Worm (Caenorhabditis elegans): ENCODE measurements around the gene srh-245.

srh-245 gene

ce11 chrV:679663-680062, 23.9 kb upstream of the srh-245 start, which contains the start of gene srx-22:
TSS of gene srx-22 (plus strand) at chrV:679963.
- no peak for TF ChIP-seq hif-1 (tag; optimal IDR thresholded peaks at IDR 0.05)
- no peak for TF ChIP-seq attf-4 (tag; optimal IDR thresholded peaks at IDR 0.05)
- TF ChIP-seq nhr-11 (tag; optimal IDR thresholded peaks at IDR 0.05): no peak
- TF ChIP-seq vab-7 (GFP tag; IDR thresholded peaks at IDR 0.05): no peak
- TF ChIP-seq rbr-2 (tag; optimal IDR thresholded peaks at IDR 0.05): no peak
- no peak for TF ChIP-seq ceh-44 (GFP tag; IDR thresholded peaks at IDR 0.05)
- TF ChIP-seq lin-39 (tag; optimal IDR thresholded peaks at IDR 0.05): no peak
- TF ChIP-seq ZK337.2 (GFP tag; IDR thresholded peaks at IDR 0.05): no peak
- no peak for TF ChIP-seq nhr-77 (tag; optimal IDR thresholded peaks at IDR 0.05)
- no peak for TF ChIP-seq ceh-28 (tag; optimal IDR thresholded peaks at IDR 0.05)
- TF ChIP-seq ceh-20 (GFP tag; IDR thresholded peaks at IDR 0.05): no peak
- no peak for TF ChIP-seq spr-3 (GFP tag; optimal IDR thresholded peaks at IDR 0.05)
- no peak for TF ChIP-seq lir-3 (tag; optimal IDR thresholded peaks at IDR 0.05)
- no peak for TF ChIP-seq spr-1 (tag; optimal IDR thresholded peaks at IDR 0.05)

DNA sequence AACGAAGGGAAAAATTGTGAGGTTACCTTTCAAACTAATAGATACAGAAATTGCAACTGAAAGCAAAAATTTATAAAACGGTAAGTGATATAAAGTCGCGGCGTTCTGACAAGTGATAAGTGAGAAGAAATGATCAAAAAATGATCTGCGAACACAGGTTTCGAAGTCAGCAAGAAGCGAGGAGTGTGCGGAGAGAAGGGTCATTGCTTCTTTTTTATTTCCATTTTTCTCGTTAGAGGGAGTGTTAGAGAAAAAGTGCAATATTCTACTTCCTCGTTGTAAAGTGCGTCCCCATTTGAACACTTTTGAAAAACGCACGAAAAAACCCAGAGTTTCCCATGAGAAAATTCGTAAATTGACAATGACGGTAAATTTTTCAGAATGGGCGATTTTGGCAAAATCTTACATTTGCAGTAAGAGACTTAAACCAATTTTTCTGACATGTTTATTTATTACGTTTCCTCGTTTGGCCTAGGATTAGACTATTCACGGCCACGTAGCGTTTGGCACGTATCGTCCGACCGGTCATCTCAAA, 20.9 kb upstream of the srh-245 start, which contains the start of the genes fbxa-72 and srx-21:
Gene fbxa-72 (minus strand): TSS at position 204 of the 535 bp plus-strand sequence.
Gene srx-21 (plus strand): TSS at position 485 of the 535 bp plus-strand sequence.
- TF ChIP-seq ZK546.5 (tag; optimal IDR thresholded peaks at IDR 0.05) (no peak), fkh-10 (GFP tag; optimal IDR thresholded peaks at IDR 0.05) (no peak), vab-7 (GFP tag; IDR thresholded peaks at IDR 0.05) (no peak), lin-1 (GFP tag; IDR thresholded peaks at IDR 0.05) (no peak), mes-2 (tag; optimal IDR thresholded peaks at IDR 0.05; ENCODE audit: poor library complexity, severe bottlenecking) (peak; percentile 44), lin-15B (tag; optimal IDR thresholded peaks at IDR 0.05) (no peak), tra-1 (GFP tag; IDR thresholded peaks at IDR 0.05) (no peak), aha-1 (tag) (peak; percentile 65), duxl-1 (tag; optimal IDR thresholded peaks at IDR 0.05; ENCODE audit: poor library complexity) (peak; percentile 17), nhr-237 (tag; optimal IDR thresholded peaks at IDR 0.05) (no peak), dmd-9 (GFP tag; IDR thresholded peaks at IDR 0.05) (no peak), hif-1 (tag; optimal IDR thresholded peaks at IDR 0.05) (peak in 1 of 2 experiments; percentile 57), F44E2.7 (GFP tag; IDR thresholded peaks at IDR 0.05) (no peak), nhr-77 (tag; optimal IDR thresholded peaks at IDR 0.05) (peak; percentile 52), rbr-2 (tag; optimal IDR thresholded peaks at IDR 0.05) (no peak), unc-62 (GFP tag; optimal IDR thresholded peaks at IDR 0.05 in 1 of 2) (peak in 1 of 2 experiments; percentile 80), unc-62 (tag; optimal IDR thresholded peaks at IDR 0.05) (no peak), ama-1 (optimal IDR thresholded peaks at IDR 0.05) (no peak), Y48G9A.11 (GFP tag; IDR thresholded peaks at IDR 0.05) (no peak), F37D6.2 (tag; optimal IDR thresholded peaks at IDR 0.05) (no peak), zag-1 (tag; optimal IDR thresholded peaks at IDR 0.05) (no peak), T20F7.1 (GFP tag; optimal IDR thresholded peaks at IDR 0.05) (no peak), lsy-2 (tag; optimal IDR thresholded peaks at IDR 0.05) (no peak), mdl-1 (tag; optimal IDR thresholded peaks at IDR 0.05) (peak in 1 of 2 experiments; percentile 28), zip-11 (GFP tag; IDR thresholded peaks at IDR 0.05) (no peak), lir-3 (tag; optimal IDR thresholded peaks at IDR 0.05) (no peak), hlh-11 (tag; optimal IDR thresholded peaks at IDR 0.05) (peak; percentile 52), lin-38 (GFP tag; IDR thresholded peaks at IDR 0.05) (no peak), ceh-82 (tag; optimal IDR thresholded peaks at IDR 0.05) (no peak), madf-5 (GFP tag; IDR thresholded peaks at IDR 0.05) (no peak), daf-12 (tag; optimal IDR thresholded peaks at IDR 0.05) (no peak), nhr-102 (tag; optimal IDR thresholded peaks at IDR 0.05) (no peak), nhr-28 (tag; optimal IDR thresholded peaks at IDR 0.05) (peak; percentile 90), dmd-6 (GFP tag; IDR thresholded peaks at IDR 0.05) (peak; percentile 75), ceh-62 (tag; optimal IDR thresholded peaks at IDR 0.05) (no peak), jun-1 (tag; optimal IDR thresholded peaks at IDR 0.05) (no peak), nhr-6 (tag; optimal IDR thresholded peaks at IDR 0.05) (no peak), lin-13 (GFP tag; optimal IDR thresholded peaks at IDR 0.05) (no peak), aly-2 (tag; optimal IDR thresholded peaks at IDR 0.05) (no peak), spr-1 (tag; optimal IDR thresholded peaks at IDR 0.05) (no peak), ztf-7 (tag; optimal IDR thresholded peaks at IDR 0.05) (no peak), hlh-30 (tag; optimal IDR thresholded peaks at IDR 0.05; ENCODE audit: insufficient read depth) (no peak), egl-27 (tag; optimal IDR thresholded peaks at IDR 0.05) (no peak)

All from whole organism, L4 larva.